Fruit fly (Drosophila melanogaster): ENCODE measurements around the gene p53.

- TF ChIP-seq lola (GFP tag; optimal IDR thresholded peaks at IDR 0.05) (no peak), tup (GFP tag; optimal IDR thresholded peaks at IDR 0.05) (no peak), CG32767 (GFP tag; IDR thresholded peaks at IDR 0.05) (no peak), Fer3 (tag; optimal IDR thresholded peaks at IDR 0.05) (no peak), fd3F (GFP tag; optimal IDR thresholded peaks at IDR 0.05) (no peak), oc (tag; optimal IDR thresholded peaks at IDR 0.05) (no peak), caup (GFP tag; optimal IDR thresholded peaks at IDR 0.05; ENCODE audit: severe bottlenecking) (no peak), wek (GFP tag; optimal IDR thresholded peaks at IDR 0.05) (no peak), CG7745 (tag; optimal IDR thresholded peaks at IDR 0.05) (no peak), CG6791 (GFP tag; IDR thresholded peaks at IDR 0.05; ENCODE audit: partially characterized antibody) (no peak), ind (GFP tag; optimal IDR thresholded peaks at IDR 0.05) (no peak)
Observed at dm6 chr3R:23030900-23031299, 23.0 kb downstream of the p53 start.
